Worm (Caenorhabditis elegans) whole organism, late embryonic: ENCODE data around the gene K02E11.10.

ENCODE experiments used
- C08G9.2 ChIP-seq: sonication (generic microtip); optimal IDR thresholded peaks from 2 replicates; lab custom pipeline; 2016; ENCODE audit warnings: mild to moderate bottlenecking, missing genetic modification characterization, moderate library complexity, missing compliant biosample characterization
- C38D4.7 ChIP-seq: fragments of 200-800 bp; sonication (Bioruptor generic); optimal IDR thresholded peaks from 2 replicates; lab custom pipeline; 2018; ENCODE audit warnings: mild to moderate bottlenecking, missing genetic modification characterization, moderate library complexity, missing compliant biosample characterization
- F13H6.1 ChIP-seq: sonication (generic microtip); optimal IDR thresholded peaks from 2 replicates; lab custom pipeline; 2016; ENCODE audit warnings: missing genetic modification characterization, missing compliant biosample characterization
- K09A11.1 ChIP-seq: sonication (generic microtip); optimal IDR thresholded peaks from 2 replicates; lab custom pipeline; 2017; ENCODE audit warnings: antibody characterized with exemption, mild to moderate bottlenecking, missing genetic modification characterization, missing compliant biosample characterization; ENCODE audit not compliant: insufficient read depth
- T23F11.4 ChIP-seq: fragments of 200-800 bp; sonication (Bioruptor generic); optimal IDR thresholded peaks from 2 replicates; lab custom pipeline; 2018; ENCODE audit warnings: mild to moderate bottlenecking, missing genetic modification characterization, missing compliant biosample characterization
- ahr-1 ChIP-seq: sonication (generic microtip); optimal IDR thresholded peaks from 2 replicates; lab custom pipeline; 2016; ENCODE audit warnings: missing genetic modification characterization, missing compliant biosample characterization
- ceh-14 ChIP-seq: sonication (generic microtip); optimal IDR thresholded peaks from 2 replicates; lab custom pipeline; 2016; ENCODE audit warnings: missing genotype, missing genetic modification characterization, missing compliant biosample characterization
- ceh-24 ChIP-seq: sonication (generic microtip); optimal IDR thresholded peaks from 2 replicates; lab custom pipeline; 2016; ENCODE audit warnings: mild to moderate bottlenecking, missing genetic modification characterization, missing compliant biosample characterization
- ceh-30 ChIP-seq: fragments of 150-350 bp; optimal IDR thresholded peaks from 2 replicates; lab custom pipeline; 2014; ENCODE audit warnings: missing biosample characterization, missing genetic modification characterization
- ceh-31 ChIP-seq: sonication (generic microtip); optimal IDR thresholded peaks from 2 replicates; lab custom pipeline; 2016; ENCODE audit warnings: missing genetic modification characterization, missing compliant biosample characterization
- ceh-45 ChIP-seq: fragments of 200-800 bp; sonication (Bioruptor generic); IDR thresholded peaks from 2 replicates; pipeline ENCODE4 v1.3.6; 2022; ENCODE audit warnings: missing genetic modification reagents, missing genetic modification characterization, missing compliant biosample characterization
- ceh-48 ChIP-seq: sonication (generic microtip); optimal IDR thresholded peaks from 2 replicates; lab custom pipeline; 2016; ENCODE audit warnings: missing genetic modification characterization, inconsistent platforms, missing compliant biosample characterization
- dmd-4 ChIP-seq: sonication (generic microtip); optimal IDR thresholded peaks from 2 replicates; lab custom pipeline; 2016; ENCODE audit warnings: borderline replicate concordance, missing genetic modification characterization, missing compliant biosample characterization
- elt-2 ChIP-seq: sonication (generic microtip); optimal IDR thresholded peaks from 2 replicates; lab custom pipeline; 2016; ENCODE audit warnings: missing genetic modification reagents, missing genetic modification characterization, missing compliant biosample characterization
- eyg-1 ChIP-seq: sonication (generic microtip); optimal IDR thresholded peaks from 2 replicates; lab custom pipeline; 2016; ENCODE audit warnings: missing genotype, missing genetic modification characterization, missing compliant biosample characterization
- fax-1 ChIP-seq: sonication (generic microtip); optimal IDR thresholded peaks from 2 replicates; lab custom pipeline; 2016; ENCODE audit warnings: missing genotype, missing genetic modification characterization, missing compliant biosample characterization
- fkh-10 ChIP-seq: fragments of 150-350 bp; optimal IDR thresholded peaks from 2 replicates; lab custom pipeline; 2014; ENCODE audit warnings: missing biosample characterization, missing genetic modification reagents, missing genetic modification characterization
- hlh-13 ChIP-seq: fragments of 200-800 bp; sonication (Bioruptor generic); optimal IDR thresholded peaks from 2 replicates; lab custom pipeline; 2018; ENCODE audit warnings: mild to moderate bottlenecking, missing genetic modification characterization, missing compliant biosample characterization
- hlh-15 ChIP-seq: sonication (generic microtip); optimal IDR thresholded peaks from 2 replicates; lab custom pipeline; 2016; ENCODE audit warnings: missing genetic modification characterization, missing compliant biosample characterization
- hlh-30 ChIP-seq: sonication (generic microtip); optimal IDR thresholded peaks from 2 replicates; lab custom pipeline; 2017; ENCODE audit warnings: antibody characterized with exemption, missing genetic modification characterization, missing compliant biosample characterization; ENCODE audit not compliant: insufficient read depth
- hlh-8 ChIP-seq: sonication (generic microtip); optimal IDR thresholded peaks from 2 replicates; lab custom pipeline; 2016; ENCODE audit warnings: missing genotype, missing genetic modification characterization, missing compliant biosample characterization
- lin-11 ChIP-seq: fragments of 200-800 bp; sonication (Bioruptor generic); optimal IDR thresholded peaks from 2 replicates; lab custom pipeline; 2018; ENCODE audit warnings: mild to moderate bottlenecking, missing genetic modification characterization, missing compliant biosample characterization
- npax-4 ChIP-seq: sonication (generic microtip); optimal IDR thresholded peaks from 2 replicates; lab custom pipeline; 2016; ENCODE audit warnings: missing genetic modification characterization, missing compliant biosample characterization
- odd-2 ChIP-seq: sonication (generic microtip); optimal IDR thresholded peaks from 2 replicates; lab custom pipeline; 2017; ENCODE audit warnings: antibody characterized with exemption, mild to moderate bottlenecking, missing genetic modification characterization, missing compliant biosample characterization
- pat-9 ChIP-seq: fragments of 200-800 bp; sonication (Bioruptor generic); optimal IDR thresholded peaks from 2 replicates; lab custom pipeline; 2018; ENCODE audit warnings: mild to moderate bottlenecking, missing genetic modification characterization, moderate library complexity, missing compliant biosample characterization
- pax-1 ChIP-seq: fragments of 150-350 bp; optimal IDR thresholded peaks from 2 replicates; lab custom pipeline; 2014; ENCODE audit warnings: missing biosample characterization, missing genetic modification characterization
- pqm-1 ChIP-seq: sonication (generic microtip); optimal IDR thresholded peaks from 2 replicates; lab custom pipeline; 2016; ENCODE audit warnings: missing genetic modification characterization, missing compliant biosample characterization
- pros-1 ChIP-seq: fragments of 150-350 bp; optimal IDR thresholded peaks from 2 replicates; lab custom pipeline; 2014; ENCODE audit warnings: missing biosample characterization, missing genetic modification reagents, missing genetic modification characterization
- rnt-1 ChIP-seq: sonication (generic microtip); optimal IDR thresholded peaks from 2 replicates; lab custom pipeline; 2016; ENCODE audit warnings: missing genetic modification characterization, missing compliant biosample characterization
- sox-2 ChIP-seq: fragments of 200-800 bp; sonication (Bioruptor generic); IDR thresholded peaks from 2 replicates; pipeline ENCODE4 v1.3.6; 2022; ENCODE audit warnings: missing genetic modification reagents, missing genetic modification characterization, missing compliant biosample characterization
- sox-4 ChIP-seq: sonication (generic microtip); optimal IDR thresholded peaks from 2 replicates; lab custom pipeline; 2017; ENCODE audit warnings: mild to moderate bottlenecking, missing genetic modification characterization, inconsistent platforms, missing compliant biosample characterization
- syd-9 ChIP-seq: sonication (generic microtip); optimal IDR thresholded peaks from 2 replicates; lab custom pipeline; 2016; ENCODE audit warnings: mild to moderate bottlenecking, missing genetic modification characterization, moderate library complexity, missing compliant biosample characterization
- ttx-3 ChIP-seq: sonication (generic microtip); optimal IDR thresholded peaks from 2 replicates; lab custom pipeline; 2016; ENCODE audit warnings: missing genetic modification reagents, missing genetic modification characterization, missing compliant biosample characterization
- unc-3 ChIP-seq, 2 experiments: fragments of 200-800 bp in 1 of 2; sonication (Bioruptor generic) in 1 of 2; sonication (generic microtip) in 1 of 2; conservative IDR thresholded peaks in 1 of 2; optimal IDR thresholded peaks in 1 of 2; 2 replicates each; pipeline versions ENCODE4 v1.3.6 to Lab custom; 2016 to 2022; ENCODE audit warnings: missing compliant biosample characterization in 2 of 2, missing genetic modification characterization in 2 of 2, missing genetic modification reagents in 1 of 2
- unc-42 ChIP-seq: sonication (generic microtip); optimal IDR thresholded peaks from 2 replicates; lab custom pipeline; 2016; ENCODE audit warnings: missing genotype, missing genetic modification characterization, missing compliant biosample characterization
- unc-55 ChIP-seq: sonication (generic microtip); optimal IDR thresholded peaks from 2 replicates; lab custom pipeline; 2017; ENCODE audit warnings: missing biosample characterization, missing genetic modification reagents, missing genetic modification characterization
- unc-86 ChIP-seq: sonication (generic microtip); optimal IDR thresholded peaks from 2 replicates; lab custom pipeline; 2016; ENCODE audit warnings: missing genetic modification characterization, missing compliant biosample characterization
- ztf-16 ChIP-seq: sonication (generic microtip); optimal IDR thresholded peaks from 2 replicates; lab custom pipeline; 2017; ENCODE audit warnings: missing genetic modification characterization, missing compliant biosample characterization

Gene K02E11.10

DNA sequence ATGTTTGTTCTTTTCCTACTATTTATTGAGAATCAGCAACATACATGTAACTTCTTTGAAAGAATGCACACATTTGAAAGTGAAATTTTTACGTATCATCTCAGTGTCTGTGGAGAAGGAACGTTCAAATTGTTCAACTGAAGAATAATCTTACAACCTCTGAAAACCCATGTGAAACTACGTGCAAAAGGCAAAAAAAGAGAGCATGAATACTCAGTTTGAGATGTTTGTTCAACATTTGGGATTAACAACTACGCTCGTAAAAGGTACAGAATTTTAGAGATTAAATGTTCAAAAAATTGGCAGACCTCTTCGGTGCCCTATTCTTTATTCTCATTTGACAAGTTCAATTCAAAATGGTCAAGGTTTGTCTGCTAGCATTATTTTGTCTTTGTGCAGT, 11.1 kb upstream of the K02E11.10 start, which contains the start of gene K02E11.5:
Gene K02E11.5, plus strand, starts transcription at position 301 of the 400 bp plus-strand sequence.
- TF ChIP-seq pat-9 (tag; lab: Kevin White, UChicago) (no peak), syd-9 (no peak), elt-2 (tag; lab: Kevin White, UChicago) (no peak), eyg-1 (tag; lab: Kevin White, UChicago) (no peak)
- TF ChIP-seq, all 69 proteins: peak for 0

DNA sequence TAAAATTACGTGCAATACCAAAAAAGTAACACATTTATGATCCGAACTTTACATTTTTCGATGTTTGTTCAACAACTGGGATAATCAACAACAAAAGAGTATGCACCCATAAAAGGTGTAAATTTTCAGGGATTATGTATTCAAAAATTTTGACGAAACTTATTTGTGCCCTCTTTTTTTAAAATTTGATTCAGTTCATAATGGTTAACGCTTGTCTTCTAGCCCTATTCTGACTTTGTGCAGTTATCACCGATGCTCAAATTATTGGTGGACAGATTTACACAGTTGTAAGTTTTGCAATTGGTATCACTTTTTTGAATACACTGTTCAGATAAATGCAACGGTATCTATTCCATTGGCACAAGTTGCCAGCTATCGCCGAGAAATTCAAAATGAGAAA, 7.7 kb upstream of the K02E11.10 start, which contains the start of gene K02E11.6:
Gene K02E11.6, plus strand, starts transcription at position 149 of the 400 bp plus-strand sequence.
- no peak for TF ChIP-seq C08G9.2 (tag; lab: Kevin White, UChicago)
- TF ChIP-seq C38D4.7 (GFP tag; lab: Kevin White, UChicago): no peak
- TF ChIP-seq unc-86 (tag; lab: Kevin White, UChicago): no peak
- no peak for TF ChIP-seq T23F11.4 (GFP tag; lab: Kevin White, UChicago)
- no peak for TF ChIP-seq sox-2
- TF ChIP-seq ceh-14 (tag; lab: Kevin White, UChicago): no peak
- TF ChIP-seq unc-55: no peak
- no peak for TF ChIP-seq ceh-31 (tag; lab: Kevin White, UChicago)
- TF ChIP-seq dmd-4 (tag; lab: Kevin White, UChicago): no peak
- no peak for TF ChIP-seq odd-2 (tag; lab: Kevin White, UChicago)
- TF ChIP-seq npax-4 (tag; lab: Kevin White, UChicago): no peak
- no peak for TF ChIP-seq eyg-1 (tag; lab: Kevin White, UChicago)
- TF ChIP-seq ttx-3 (tag; lab: Kevin White, UChicago): no peak
- TF ChIP-seq pax-1 (tag; lab: Kevin White, UChicago): no peak
- no peak for TF ChIP-seq hlh-15 (tag; lab: Kevin White, UChicago)
- no peak for TF ChIP-seq ceh-45 (GFP tag; lab: Robert Waterston, UW)
- TF ChIP-seq lin-11 (tag; lab: Kevin White, UChicago): no peak
- no peak for TF ChIP-seq K09A11.1
- TF ChIP-seq hlh-13: no peak
- TF ChIP-seq unc-42 (tag; lab: Kevin White, UChicago): no peak

DNA sequence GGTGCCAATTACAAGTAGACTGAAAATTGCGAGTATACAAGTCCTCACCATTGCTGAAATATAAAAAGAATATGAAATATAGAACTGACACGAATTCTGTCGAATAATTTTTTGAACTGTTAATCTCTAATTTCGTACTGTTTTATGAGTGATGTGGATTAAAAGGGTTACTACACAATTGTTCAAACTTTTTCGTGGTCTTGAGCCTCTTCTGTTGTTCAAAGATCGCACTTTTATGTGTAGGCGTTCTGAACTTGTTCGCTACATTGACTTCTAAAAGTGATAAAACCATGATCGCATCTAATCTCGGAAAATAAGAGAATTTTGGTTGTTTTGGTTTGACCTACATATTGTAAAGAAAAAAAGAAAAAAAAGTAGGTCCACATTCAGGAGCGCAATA, 7.1 kb upstream of the K02E11.10 start, which contains the start of gene K02E11.4:
Gene K02E11.4, minus strand, starts transcription at position 101 of the 400 bp plus-strand sequence.
- no peak for TF ChIP-seq unc-3 (GFP tag; conservative IDR thresholded peaks at IDR 0.05; lab: Robert Waterston, UW)
- no peak for TF ChIP-seq unc-3 (tag; optimal IDR thresholded peaks at IDR 0.05; lab: Kevin White, UChicago)
- TF ChIP-seq odd-2 (tag; lab: Kevin White, UChicago): no peak
- no peak for TF ChIP-seq unc-86 (tag; lab: Kevin White, UChicago)
- TF ChIP-seq fax-1 (tag; lab: Kevin White, UChicago): no peak
- TF ChIP-seq hlh-13: no peak
- TF ChIP-seq sox-2: no peak
- TF ChIP-seq hlh-30: no peak
- no peak for TF ChIP-seq pqm-1
- TF ChIP-seq eyg-1 (tag; lab: Kevin White, UChicago): no peak
- TF ChIP-seq unc-55: no peak
- no peak for TF ChIP-seq ceh-24
- TF ChIP-seq sox-4 (tag; lab: Kevin White, UChicago): no peak
- no peak for TF ChIP-seq fkh-10 (GFP tag; lab: Kevin White, UChicago)
- TF ChIP-seq ceh-14 (tag; lab: Kevin White, UChicago): no peak
- TF ChIP-seq ceh-48 (tag; lab: Kevin White, UChicago): no peak
- TF ChIP-seq, all 69 proteins: peak for 0

DNA sequence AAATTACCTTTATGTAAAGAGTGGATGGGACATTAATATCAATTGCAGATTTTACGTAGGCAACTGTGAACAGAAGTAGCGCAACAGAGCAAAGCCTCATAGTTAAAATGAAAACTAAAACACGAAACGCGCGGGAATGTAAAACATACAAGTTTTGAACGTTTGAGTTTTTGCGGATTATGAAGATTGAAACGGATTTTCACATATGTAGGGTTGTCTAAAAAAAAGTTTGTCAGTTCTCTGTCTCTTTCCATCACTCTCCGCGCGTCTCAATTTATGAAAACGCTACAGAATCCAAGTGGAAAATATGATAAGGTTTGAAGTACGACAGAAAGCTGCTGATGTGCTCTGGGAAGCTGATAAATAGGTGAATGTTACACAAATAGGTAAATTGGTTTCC, 5.8 kb upstream of the K02E11.10 start, which contains the start of gene K02E11.3:
Gene K02E11.3, minus strand, starts transcription at position 101 of the 400 bp plus-strand sequence.
- TF ChIP-seq hlh-8 (tag; lab: Kevin White, UChicago) (no peak), F13H6.1 (tag; lab: Kevin White, UChicago) (no peak), pros-1 (tag; lab: Kevin White, UChicago) (no peak), fax-1 (tag; lab: Kevin White, UChicago) (no peak), ztf-16 (tag; lab: Kevin White, UChicago) (no peak), rnt-1 (no peak), eyg-1 (tag; lab: Kevin White, UChicago) (no peak), ceh-30 (tag; lab: Kevin White, UChicago) (no peak), ahr-1 (tag; lab: Kevin White, UChicago) (no peak), lin-11 (tag; lab: Kevin White, UChicago) (no peak), K09A11.1 (no peak), unc-3 (GFP tag; conservative IDR thresholded peaks at IDR 0.05; lab: Robert Waterston, UW) (no peak), unc-3 (tag; optimal IDR thresholded peaks at IDR 0.05; lab: Kevin White, UChicago) (no peak), unc-55 (no peak)
